Fruit fly (Drosophila melanogaster) whole organism, larva: ENCODE measurements around the gene CREG.

Source experiments
- noc ChIP-seq: fragments of 200-800 bp; sonication (Bioruptor generic); optimal IDR thresholded peaks from 3 replicates; lab custom pipeline; 2019; ENCODE audit warnings: missing biosample characterization, mild to moderate bottlenecking, missing genetic modification characterization, moderate library complexity

Gene CREG

DNA sequence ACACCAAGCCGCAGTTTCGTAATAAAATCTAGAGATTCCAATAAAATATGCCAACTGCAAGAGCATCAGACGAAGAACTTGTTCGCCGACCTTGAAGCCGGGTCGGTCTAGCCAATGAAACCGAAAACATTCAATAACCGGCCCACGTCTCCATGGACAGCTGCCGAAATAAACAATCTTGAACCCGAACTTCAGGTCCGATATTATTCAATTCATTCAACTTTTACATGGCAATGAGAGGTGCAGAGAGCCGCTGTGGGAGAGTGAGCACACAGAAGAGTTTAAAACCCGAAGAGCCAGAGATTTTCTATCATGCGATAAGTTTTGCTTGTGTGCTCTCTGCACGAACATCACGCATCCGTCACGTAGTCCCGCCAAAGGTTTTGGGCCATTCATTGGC, 16.9 kb downstream of the CREG start:
- no peak for TF ChIP-seq noc (tag; lab: Kevin White, UChicago)

DNA sequence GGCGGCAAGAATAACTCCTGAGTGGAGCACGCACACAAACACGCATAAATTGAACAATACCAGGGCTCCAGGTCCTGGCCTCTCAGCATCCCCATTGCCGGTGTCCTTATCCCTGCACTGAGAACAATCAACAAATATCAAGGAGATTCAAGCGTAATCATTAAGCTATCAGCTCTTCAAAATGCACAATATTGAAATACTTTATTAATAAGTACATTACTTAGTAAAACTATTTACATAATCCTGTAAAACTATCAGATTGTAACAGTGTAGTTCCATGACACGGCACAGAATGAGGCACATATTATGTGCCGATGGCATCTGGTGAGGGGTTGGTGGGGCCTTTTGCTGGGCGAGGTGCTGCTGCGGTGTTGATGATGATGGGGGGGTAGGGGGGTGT, 23.3 kb downstream of the CREG start:
- no peak for TF ChIP-seq noc (tag; lab: Kevin White, UChicago)

dm6 chr3R:17366023-17366422, 28.4 kb downstream of the CREG start, which contains the start of gene beat-IIa:
Gene beat-IIa, minus strand, starts transcription at chr3R:17366119.
- TF ChIP-seq noc (tag; lab: Kevin White, UChicago): no peak

DNA sequence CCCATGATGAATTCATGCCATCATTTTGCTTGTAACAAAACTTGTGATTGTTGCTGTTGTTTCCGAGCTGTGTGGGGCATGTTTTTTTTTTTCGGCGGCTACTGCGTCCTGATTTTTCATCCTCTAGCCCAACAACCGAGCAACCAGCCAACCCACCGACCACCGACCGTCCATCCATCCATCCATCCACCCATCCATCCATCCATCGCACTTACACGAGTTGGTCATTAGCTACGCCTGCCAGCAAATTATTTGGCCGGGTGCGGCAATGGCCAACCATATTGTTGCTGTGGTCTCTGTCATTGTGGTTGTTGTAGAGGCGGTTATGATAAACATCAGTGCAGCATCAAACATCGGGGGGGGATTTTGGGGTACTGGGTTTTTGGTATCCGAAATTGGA, 35.1 kb downstream of the CREG start:
- no peak for TF ChIP-seq noc (tag; lab: Kevin White, UChicago)

DNA sequence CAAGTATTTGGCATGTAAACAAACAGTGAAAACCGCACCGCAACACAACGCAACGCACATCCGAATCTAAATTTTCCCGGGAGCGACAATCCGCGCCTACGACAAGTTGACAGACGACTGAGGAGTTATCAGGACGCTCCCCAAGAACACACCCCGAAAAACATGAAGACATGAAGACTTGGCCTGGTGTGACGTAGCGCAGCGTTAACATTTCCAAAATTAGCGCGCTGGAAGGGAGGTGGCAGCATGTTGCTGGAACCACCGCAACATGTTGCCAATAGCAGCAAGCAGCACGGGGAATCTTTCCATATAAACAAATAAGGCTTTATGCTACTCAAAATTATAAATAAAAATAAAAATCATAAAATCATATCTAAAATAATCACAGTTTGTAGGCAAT, 48.2 kb downstream of the CREG start:
- no peak for TF ChIP-seq noc (tag; lab: Kevin White, UChicago)
